Worm (Caenorhabditis elegans) whole organism, young adult: Measurements from ENCODE around the gene T24D5.6.

ENCODE experiments used
- C06A6.2 ChIP-seq: fragments of 200-800 bp; sonication (Bioruptor generic); conservative IDR thresholded peaks from 2 replicates; pipeline ENCODE4 v1.3.6; 2022; ENCODE audit warnings: missing genetic modification characterization, missing compliant biosample characterization
- D2030.7 ChIP-seq: fragments of 200-800 bp; sonication (Bioruptor generic); IDR thresholded peaks from 2 replicates; pipeline ENCODE4 v1.3.6; 2022; ENCODE audit warnings: missing genetic modification reagents, missing genetic modification characterization, missing compliant biosample characterization
- F33H1.4 ChIP-seq: fragments of 200-800 bp; sonication (Bioruptor generic); IDR thresholded peaks from 2 replicates; pipeline ENCODE4 v1.3.6; 2022; ENCODE audit warnings: missing genetic modification reagents, missing genetic modification characterization, missing compliant biosample characterization
- K12H6.12 ChIP-seq: fragments of 200-800 bp; sonication (Bioruptor generic); optimal IDR thresholded peaks from 2 replicates; lab custom pipeline; 2018; ENCODE audit warnings: mild to moderate bottlenecking, missing genetic modification characterization, missing compliant biosample characterization
- Y53F4B.3 ChIP-seq: fragments of 200-800 bp; sonication (Bioruptor generic); IDR thresholded peaks from 2 replicates; pipeline ENCODE4 v1.3.6; 2022; ENCODE audit warnings: missing genetic modification reagents, missing genetic modification characterization, missing compliant biosample characterization
- cebp-1 ChIP-seq, 2 experiments: fragments of 200-800 bp in 1 of 2; sonication (Bioruptor generic) in 1 of 2; sonication (generic microtip) in 1 of 2; IDR thresholded peaks in 1 of 2; optimal IDR thresholded peaks in 1 of 2; 2 replicates each; pipeline versions ENCODE4 v1.3.6 to Lab custom; 2017 to 2022; ENCODE audit warnings: missing compliant biosample characterization in 2 of 2, missing genetic modification characterization in 2 of 2, mild to moderate bottlenecking in 1 of 2, missing genetic modification reagents in 1 of 2, moderate library complexity in 1 of 2
- ceh-40 ChIP-seq: fragments of 200-800 bp; sonication (Bioruptor generic); IDR thresholded peaks from 2 replicates; pipeline ENCODE4 v1.3.6; 2022; ENCODE audit warnings: missing genetic modification characterization, missing compliant biosample characterization
- fkh-3 ChIP-seq: sonication (generic microtip); optimal IDR thresholded peaks from 2 replicates; lab custom pipeline; 2016; ENCODE audit warnings: mild to moderate bottlenecking, missing genetic modification characterization, missing compliant biosample characterization
- him-1 ChIP-seq: sonication (generic microtip); optimal IDR thresholded peaks from 2 replicates; lab custom pipeline; 2016; ENCODE audit warnings: missing genotype, missing genetic modification reagents, missing genetic modification characterization, missing compliant biosample characterization
- lin-35 ChIP-seq, 3 experiments: fragments of 150-350 bp in 2 of 3; sonication (generic microtip) in 1 of 3; optimal IDR thresholded peaks; 2 replicates each; lab custom pipeline; 2014 to 2018; ENCODE audit warnings: missing biosample characterization in 3 of 3, missing genetic modification characterization in 3 of 3, missing genetic modification reagents in 3 of 3
- lsl-1 ChIP-seq: fragments of 200-800 bp; sonication (Bioruptor generic); optimal IDR thresholded peaks from 2 replicates; lab custom pipeline; 2018; ENCODE audit warnings: mild to moderate bottlenecking, missing genetic modification characterization, moderate library complexity, missing compliant biosample characterization
- lsy-27 ChIP-seq: sonication (generic microtip); optimal IDR thresholded peaks from 2 replicates; lab custom pipeline; 2017; ENCODE audit warnings: missing genetic modification characterization, mild to moderate bottlenecking, missing compliant biosample characterization, antibody characterized with exemption, missing genotype, borderline replicate concordance; ENCODE audit not compliant: insufficient read depth
- mcd-1 ChIP-seq: fragments of 200-800 bp; sonication (Bioruptor generic); IDR thresholded peaks from 2 replicates; pipeline ENCODE4 v1.3.6; 2022; ENCODE audit warnings: missing genetic modification reagents, missing genetic modification characterization, missing compliant biosample characterization
- nfya-1 ChIP-seq: sonication (generic microtip); optimal IDR thresholded peaks from 2 replicates; lab custom pipeline; 2017; ENCODE audit warnings: antibody characterized with exemption, missing compliant biosample characterization, missing genetic modification characterization, borderline replicate concordance; ENCODE audit not compliant: insufficient read depth
- rcor-1 ChIP-seq: fragments of 200-800 bp; sonication (Bioruptor generic); IDR thresholded peaks from 2 replicates; pipeline ENCODE4 v1.3.6; 2022; ENCODE audit warnings: missing genetic modification reagents, missing genetic modification characterization, missing compliant biosample characterization
- snpc-1.3 ChIP-seq: sonication (generic microtip); optimal IDR thresholded peaks from 2 replicates; lab custom pipeline; 2017; ENCODE audit warnings: missing genetic modification characterization, mild to moderate bottlenecking, missing compliant biosample characterization, antibody characterized with exemption, moderate library complexity, missing genotype, missing genetic modification reagents; ENCODE audit not compliant: insufficient read depth
- sptf-2 ChIP-seq: fragments of 200-800 bp; sonication (Bioruptor generic); optimal IDR thresholded peaks from 2 replicates; lab custom pipeline; 2018; ENCODE audit warnings: mild to moderate bottlenecking, missing genetic modification characterization, missing compliant biosample characterization
- ztf-25 ChIP-seq: fragments of 200-800 bp; sonication (Bioruptor generic); IDR thresholded peaks from 2 replicates; pipeline ENCODE4 v1.3.6; 2022; ENCODE audit warnings: missing genetic modification reagents, missing genetic modification characterization, missing compliant biosample characterization

T24D5.6 gene

ce11 chrX:12642952-12643351 is 39.5 kb downstream of the T24D5.6 start:
- no peak for TF ChIP-seq sptf-2
- no peak for TF ChIP-seq D2030.7 (GFP tag; lab: Robert Waterston, UW)
- TF ChIP-seq him-1 (tag; lab: Kevin White, UChicago) = no peak
- TF ChIP-seq Y53F4B.3 (GFP tag; lab: Robert Waterston, UW) = no peak
- no peak for TF ChIP-seq K12H6.12 (tag; lab: Kevin White, UChicago)
- no peak for TF ChIP-seq nfya-1 (tag; lab: Kevin White, UChicago)
- no peak for TF ChIP-seq C06A6.2 (GFP tag; lab: Robert Waterston, UW)
- no peak for TF ChIP-seq rcor-1 (GFP tag; lab: Robert Waterston, UW)
- TF ChIP-seq F33H1.4 (GFP tag; lab: Robert Waterston, UW) = no peak
- no peak for TF ChIP-seq ceh-40
- TF ChIP-seq mcd-1 = no peak

DNA sequence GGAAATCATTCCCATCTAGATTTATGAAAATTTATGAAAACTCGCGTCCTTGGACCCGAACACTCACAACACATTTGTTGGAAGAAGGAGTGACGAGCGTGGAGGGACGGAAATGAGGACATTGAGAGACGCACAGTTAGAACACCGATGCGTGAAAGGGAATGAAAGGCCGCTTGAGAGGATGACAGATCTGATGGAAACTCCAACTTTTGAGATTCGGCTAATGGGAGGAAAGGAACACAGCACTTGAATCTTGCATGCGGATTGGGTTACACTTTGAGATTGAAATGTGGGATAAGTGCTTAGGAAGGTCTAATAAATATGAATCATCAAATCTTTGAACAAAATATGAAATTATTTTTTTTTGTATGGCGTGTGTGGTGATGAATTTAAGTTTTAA is 42.4 kb downstream of the T24D5.6 start:
- TF ChIP-seq lsy-27 (tag; lab: Kevin White, UChicago) = no peak
- no peak for TF ChIP-seq lsl-1 (GFP tag; lab: Kevin White, UChicago)
- TF ChIP-seq fkh-3 (tag; lab: Kevin White, UChicago) = no peak
- TF ChIP-seq, all 124 proteins: peak for 0

- no peak for TF ChIP-seq lin-35 (GFP tag; optimal IDR thresholded peaks at IDR 0.05; lab: Kevin White, UChicago)
- no peak for TF ChIP-seq nfya-1 (tag; lab: Kevin White, UChicago)
- TF ChIP-seq cebp-1 (GFP tag; IDR thresholded peaks at IDR 0.05; lab: Robert Waterston, UW) = no peak
- no peak for TF ChIP-seq cebp-1 (tag; optimal IDR thresholded peaks at IDR 0.05; lab: Kevin White, UChicago)
- TF ChIP-seq ztf-25 (GFP tag; lab: Robert Waterston, UW) = no peak
- TF ChIP-seq snpc-1.3 = no peak
Measured at ce11 chrX:12646546-12647167, 43.2 kb downstream of the T24D5.6 start, which contains the start of gene zmp-5. zmp-5 (plus strand) TSS chrX:12647117.
